Fruit fly (Drosophila melanogaster): ENCODE data around the gene CG16790.

- TF ChIP-seq psq (optimal IDR thresholded peaks at IDR 0.05) (no peak), Myc (optimal IDR thresholded peaks at IDR 0.05) (no peak)
Measured at dm6 chr3R:9548769-9549168, 21.2 kb downstream of the CG16790 start.

Data from Kc167 (cell line).